Worm (Caenorhabditis elegans) whole organism, L4 larva: ENCODE measurements around the gene M153.3.

Source experiments
- F10B5.3 ChIP-seq: sonication (generic microtip); optimal IDR thresholded peaks from 2 replicates; lab custom pipeline; 2016; ENCODE audit warnings: mild to moderate bottlenecking, missing genetic modification characterization, missing compliant biosample characterization
- R02D3.7 ChIP-seq: fragments of 150-350 bp; sonication (generic microtip); optimal IDR thresholded peaks from 3 replicates; lab custom pipeline; 2014; ENCODE audit warnings: missing biosample characterization, missing genetic modification characterization
- T26A8.4 ChIP-seq: fragments of 200-800 bp; sonication (Bioruptor generic); IDR thresholded peaks from 2 replicates; pipeline ENCODE4 v1.3.6; 2022; ENCODE audit warnings: missing genetic modification characterization, missing compliant biosample characterization
- Y5F2A.4 ChIP-seq: fragments of 200-800 bp; sonication (Bioruptor generic); optimal IDR thresholded peaks from 2 replicates; lab custom pipeline; 2018; ENCODE audit warnings: mild to moderate bottlenecking, missing genetic modification characterization, missing compliant biosample characterization
- aha-1 ChIP-seq: fragments of 150-350 bp; peaks from one replicate; lab custom pipeline; 2014; ENCODE audit warnings: missing biosample characterization, missing genetic modification characterization
- attf-4 ChIP-seq: sonication (generic microtip); optimal IDR thresholded peaks from 3 replicates; lab custom pipeline; 2017; ENCODE audit warnings: missing biosample characterization, missing genetic modification characterization
- ceh-20 ChIP-seq: fragments of 200-800 bp; sonication (Bioruptor generic); IDR thresholded peaks from 2 replicates; pipeline ENCODE4 v1.3.6; 2022; ENCODE audit warnings: missing genetic modification reagents, missing genetic modification characterization, missing compliant biosample characterization
- ceh-44 ChIP-seq: fragments of 200-800 bp; sonication (Bioruptor generic); IDR thresholded peaks from 2 replicates; pipeline ENCODE4 v1.3.6; 2022; ENCODE audit warnings: missing genetic modification reagents, missing genetic modification characterization, missing compliant biosample characterization
- ceh-62 ChIP-seq: sonication (generic microtip); optimal IDR thresholded peaks from 2 replicates; lab custom pipeline; 2017; ENCODE audit warnings: missing biosample characterization, missing genetic modification characterization
- ceh-82 ChIP-seq: sonication (generic microtip); optimal IDR thresholded peaks from 2 replicates; lab custom pipeline; 2017; ENCODE audit warnings: missing biosample characterization, missing genetic modification characterization
- dve-1 ChIP-seq: sonication (generic microtip); optimal IDR thresholded peaks from 2 replicates; lab custom pipeline; 2017; ENCODE audit warnings: antibody characterized with exemption, mild to moderate bottlenecking, missing genetic modification characterization, missing compliant biosample characterization; ENCODE audit not compliant: insufficient read depth
- fkh-10 ChIP-seq: fragments of 150-350 bp; optimal IDR thresholded peaks from 2 replicates; lab custom pipeline; 2014; ENCODE audit warnings: missing biosample characterization, missing genetic modification reagents, missing genetic modification characterization
- hlh-11 ChIP-seq: fragments of 200-800 bp; sonication (Bioruptor generic); optimal IDR thresholded peaks from 2 replicates; lab custom pipeline; 2018; ENCODE audit warnings: mild to moderate bottlenecking, missing genetic modification characterization, missing compliant biosample characterization
- jun-1 ChIP-seq: fragments of 150-350 bp; optimal IDR thresholded peaks from 2 replicates; lab custom pipeline; 2014; ENCODE audit warnings: missing biosample characterization, missing genetic modification reagents, missing genetic modification characterization
- lin-1 ChIP-seq: fragments of 200-800 bp; sonication (Bioruptor generic); IDR thresholded peaks from 2 replicates; pipeline ENCODE4 v1.3.6; 2022; ENCODE audit warnings: missing genetic modification reagents, missing genetic modification characterization, missing compliant biosample characterization
- nhr-10 ChIP-seq: fragments of 150-350 bp; optimal IDR thresholded peaks from 2 replicates; lab custom pipeline; 2014; ENCODE audit warnings: missing biosample characterization, missing genetic modification characterization
- nhr-11 ChIP-seq: fragments of 150-350 bp; optimal IDR thresholded peaks from 2 replicates; lab custom pipeline; 2014; ENCODE audit warnings: missing biosample characterization, missing genetic modification characterization
- nhr-41 ChIP-seq: fragments of 200-800 bp; sonication (Bioruptor generic); IDR thresholded peaks from 2 replicates; pipeline ENCODE4 v1.3.6; 2022; ENCODE audit warnings: missing genetic modification reagents, missing genetic modification characterization, missing compliant biosample characterization
- nhr-48 ChIP-seq: sonication (generic microtip); optimal IDR thresholded peaks from 2 replicates; lab custom pipeline; 2016; ENCODE audit warnings: mild to moderate bottlenecking, missing genetic modification characterization, missing compliant biosample characterization
- php-3 ChIP-seq: fragments of 200-800 bp; sonication (Bioruptor generic); IDR thresholded peaks from 2 replicates; pipeline ENCODE4 v1.3.6; 2022; ENCODE audit warnings: missing genetic modification reagents, missing genetic modification characterization, missing compliant biosample characterization
- saeg-2 ChIP-seq: fragments of 200-800 bp; sonication (Bioruptor generic); IDR thresholded peaks from 2 replicates; pipeline ENCODE4 v1.3.6; 2022; ENCODE audit warnings: missing genetic modification reagents, missing genetic modification characterization, missing compliant biosample characterization
- sdz-12 ChIP-seq: fragments of 200-800 bp; sonication (Bioruptor generic); optimal IDR thresholded peaks from 2 replicates; lab custom pipeline; 2018; ENCODE audit warnings: mild to moderate bottlenecking, missing genetic modification characterization, missing compliant biosample characterization
- snpc-1.2 ChIP-seq: fragments of 200-800 bp; sonication (Bioruptor generic); IDR thresholded peaks from 2 replicates; pipeline ENCODE4 v1.3.6; 2022; ENCODE audit warnings: missing genetic modification reagents, missing genetic modification characterization, missing compliant biosample characterization
- tag-97 ChIP-seq: fragments of 200-800 bp; sonication (Bioruptor generic); IDR thresholded peaks from 2 replicates; pipeline ENCODE4 v1.3.6; 2022; ENCODE audit warnings: missing genetic modification characterization, missing compliant biosample characterization
- tra-1 ChIP-seq: fragments of 200-800 bp; sonication (Bioruptor generic); IDR thresholded peaks from 2 replicates; pipeline ENCODE4 v1.3.6; 2022; ENCODE audit warnings: missing genetic modification reagents, missing genetic modification characterization, missing compliant biosample characterization
- unc-62 ChIP-seq, 3 experiments: fragments of 150-350 bp in 1 of 3; sonication (generic microtip); optimal IDR thresholded peaks in 2 of 3; peaks in 1 of 3; 1 replicate in 1 of 3; 2 replicates in 2 of 3; lab custom pipeline; 2014 to 2017; ENCODE audit warnings: missing biosample characterization in 3 of 3, missing genetic modification characterization in 3 of 3, missing genetic modification reagents in 3 of 3, missing genotype in 1 of 3
- zip-2 ChIP-seq: fragments of 150-350 bp; optimal IDR thresholded peaks from 2 replicates; lab custom pipeline; 2014; ENCODE audit warnings: missing biosample characterization, missing genetic modification characterization
- ztf-11 ChIP-seq: fragments of 150-350 bp; optimal IDR thresholded peaks from 2 replicates; lab custom pipeline; 2014; ENCODE audit warnings: missing biosample characterization, missing genetic modification characterization
- ztf-7 ChIP-seq: fragments of 150-350 bp; optimal IDR thresholded peaks from 2 replicates; lab custom pipeline; 2014; ENCODE audit warnings: missing biosample characterization, missing genetic modification characterization

The M153.3 gene

DNA sequence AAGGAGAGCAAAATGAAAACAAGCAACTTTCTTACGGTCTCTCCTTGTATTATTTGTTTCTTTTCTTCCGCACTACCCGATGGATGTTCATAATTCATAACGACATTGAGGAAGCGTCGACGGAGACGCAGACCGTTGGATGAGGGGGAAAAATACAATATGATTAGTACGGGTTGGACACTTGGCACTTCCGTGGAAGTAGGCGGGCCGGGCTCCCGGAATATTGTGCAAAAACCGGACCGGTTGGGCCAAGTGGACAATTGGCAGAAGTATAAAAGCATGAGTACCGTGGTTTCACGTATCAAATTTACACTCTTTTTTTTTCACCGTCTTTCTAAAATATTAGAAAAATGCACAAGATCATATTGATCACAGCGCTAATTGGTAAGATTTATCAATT is at the start of gene M153.3:
Gene M153.3 (plus strand): TSS at position 301 of the 400 bp plus-strand sequence.
- no peak for TF ChIP-seq snpc-1.2 (GFP tag; lab: Robert Waterston, UW)
- TF ChIP-seq nhr-11 (tag; lab: Kevin White, UChicago): no peak
- TF ChIP-seq ceh-82 (tag; lab: Kevin White, UChicago): no peak
- no peak for TF ChIP-seq Y5F2A.4
- no peak for TF ChIP-seq lin-1 (GFP tag; lab: Robert Waterston, UW)
- TF ChIP-seq T26A8.4 (GFP tag; lab: Robert Waterston, UW): no peak
- TF ChIP-seq R02D3.7 (tag; lab: Kevin White, UChicago): no peak
- TF ChIP-seq tra-1: no peak
- TF ChIP-seq jun-1 (tag; lab: Kevin White, UChicago): no peak
- no peak for TF ChIP-seq ztf-7 (tag; lab: Kevin White, UChicago)
- no peak for TF ChIP-seq dve-1 (tag; lab: Kevin White, UChicago)
- no peak for TF ChIP-seq ceh-62
- no peak for TF ChIP-seq ztf-11 (tag; lab: Kevin White, UChicago)
- no peak for TF ChIP-seq ceh-20 (GFP tag; lab: Robert Waterston, UW)
- TF ChIP-seq nhr-10 (tag; lab: Kevin White, UChicago): no peak

DNA sequence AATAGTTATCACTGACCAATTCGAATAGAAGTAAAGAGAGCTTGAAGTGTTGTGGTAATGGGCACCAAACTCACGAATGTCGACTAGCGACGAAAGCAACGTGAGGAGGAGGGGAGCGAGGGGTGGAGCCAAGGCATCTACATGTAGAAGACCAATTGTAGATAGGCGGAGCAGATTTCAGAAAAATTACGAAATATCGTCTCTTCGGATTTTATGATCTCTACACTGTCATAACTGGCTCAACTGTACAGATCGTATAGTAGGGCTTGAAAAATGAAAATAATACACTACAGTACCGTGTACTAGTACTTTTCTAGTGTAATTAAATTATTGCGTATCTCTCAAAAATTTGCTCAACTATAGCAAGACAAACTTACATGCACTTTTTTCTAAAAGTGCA is 49.6 kb upstream of the M153.3 start, which contains the start of gene W03G11.4:
Gene W03G11.4 (minus strand): TSS at position 101 of the 400 bp plus-strand sequence.
- TF ChIP-seq unc-62 (GFP tag; optimal IDR thresholded peaks at IDR 0.05 in 1 of 2; lab: Kevin White, UChicago) (peak in 1 of 2 experiments; percentile 83), unc-62 (tag; optimal IDR thresholded peaks at IDR 0.05; lab: Kevin White, UChicago) (no peak), sdz-12 (GFP tag; lab: Kevin White, UChicago) (no peak), zip-2 (no peak), F10B5.3 (no peak)

DNA sequence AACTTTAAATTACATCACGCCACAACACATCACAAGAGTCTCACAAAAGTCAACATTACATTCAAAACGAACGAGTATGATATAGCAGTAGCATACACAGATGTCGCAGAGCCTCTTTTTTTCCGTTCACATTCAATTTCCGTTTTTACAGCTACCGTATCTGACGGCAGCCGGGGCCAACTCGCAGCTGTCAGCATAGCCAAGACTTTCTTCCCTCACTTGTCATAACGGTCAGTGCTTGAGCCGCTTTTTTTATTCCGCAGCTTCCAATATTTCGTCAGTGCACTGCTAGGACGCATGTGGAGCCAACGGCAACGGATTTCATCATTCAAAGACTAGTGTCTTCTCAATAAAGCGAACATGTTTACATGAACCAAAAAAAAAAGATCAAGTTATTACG is 48.7 kb upstream of the M153.3 start:
- TF ChIP-seq unc-62 (GFP tag; optimal IDR thresholded peaks at IDR 0.05 in 1 of 2; lab: Kevin White, UChicago) (peak in 1 of 2 experiments; percentile 93), unc-62 (tag; optimal IDR thresholded peaks at IDR 0.05; lab: Kevin White, UChicago) (no peak), tag-97 (GFP tag; lab: Robert Waterston, UW) (no peak)

DNA sequence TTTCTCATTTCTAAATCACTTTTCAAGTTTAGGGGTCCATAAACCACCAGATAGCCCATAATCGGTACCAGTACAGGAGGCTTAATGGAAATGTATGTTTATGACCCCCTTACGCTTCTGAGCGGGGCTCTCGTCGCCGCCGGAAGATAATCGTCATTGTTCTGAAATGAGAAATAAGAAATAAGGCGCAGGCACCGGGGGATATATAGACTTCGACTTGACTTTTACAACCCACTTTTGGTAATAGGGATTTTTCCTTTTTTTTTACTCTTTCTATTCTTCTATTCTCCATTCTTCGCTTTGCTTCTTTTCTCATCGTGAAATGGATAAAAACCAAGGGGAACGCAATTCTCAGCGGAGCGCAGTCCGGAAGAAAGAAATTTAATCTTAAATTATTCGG is 47.5 kb upstream of the M153.3 start:
- TF ChIP-seq unc-62 (GFP tag; optimal IDR thresholded peaks at IDR 0.05 in 1 of 2; lab: Kevin White, UChicago) (peak in 1 of 2 experiments; percentile 94), unc-62 (tag; optimal IDR thresholded peaks at IDR 0.05; lab: Kevin White, UChicago) (no peak), F10B5.3 (no peak)

DNA sequence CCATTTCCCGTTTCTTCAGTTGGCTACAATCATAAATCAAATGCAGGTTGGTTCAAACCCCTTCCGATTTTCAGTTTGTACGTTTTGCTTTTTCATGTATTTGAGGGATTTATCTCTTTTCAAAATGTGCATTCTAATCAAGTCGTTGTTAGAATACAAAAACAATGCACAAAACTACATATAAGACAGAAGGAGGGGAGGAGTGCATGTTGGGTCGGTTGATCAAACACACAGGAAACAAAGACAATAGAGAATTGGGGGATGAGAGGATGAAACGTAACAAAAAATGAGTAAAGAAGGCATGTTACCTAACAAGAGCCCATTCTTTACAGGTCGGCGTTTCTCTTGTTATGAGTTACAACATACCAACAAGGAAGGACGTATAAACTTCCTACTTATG is 44.7 kb upstream of the M153.3 start:
- TF ChIP-seq unc-62 (GFP tag; optimal IDR thresholded peaks at IDR 0.05 in 1 of 2; lab: Kevin White, UChicago) (peak in 1 of 2 experiments; percentile 15), unc-62 (tag; optimal IDR thresholded peaks at IDR 0.05; lab: Kevin White, UChicago) (no peak), nhr-41 (GFP tag; lab: Robert Waterston, UW) (no peak), aha-1 (tag; lab: Kevin White, UChicago) (peak; percentile 90), ceh-20 (GFP tag; lab: Robert Waterston, UW) (no peak)

DNA sequence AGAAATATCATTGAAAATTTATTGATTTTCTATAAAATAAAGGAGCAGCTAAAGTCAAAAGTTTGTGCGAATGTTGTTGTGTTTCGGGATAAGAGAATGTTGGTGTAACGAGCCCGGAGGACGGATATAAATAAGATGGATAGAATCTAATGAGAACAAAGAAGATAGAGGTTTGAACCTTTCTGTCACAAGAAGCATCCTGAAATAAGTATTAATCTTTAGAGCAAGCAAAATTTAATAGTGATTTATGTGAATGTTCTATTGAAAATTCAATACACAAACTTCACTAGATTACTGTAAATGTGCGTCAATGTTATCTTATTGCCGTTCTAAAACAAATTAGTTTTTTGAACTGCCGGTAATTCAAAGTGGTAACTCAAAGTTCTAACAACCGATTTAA is 39.0 kb upstream of the M153.3 start, which contains the start of gene W03G11.3:
Gene W03G11.3 (minus strand): TSS at position 101 of the 400 bp plus-strand sequence.
- TF ChIP-seq php-3: no peak
- peak; percentile 49 for TF ChIP-seq aha-1 (tag; lab: Kevin White, UChicago)
- TF ChIP-seq ceh-82 (tag; lab: Kevin White, UChicago): no peak
- no peak for TF ChIP-seq saeg-2 (GFP tag; lab: Robert Waterston, UW)

DNA sequence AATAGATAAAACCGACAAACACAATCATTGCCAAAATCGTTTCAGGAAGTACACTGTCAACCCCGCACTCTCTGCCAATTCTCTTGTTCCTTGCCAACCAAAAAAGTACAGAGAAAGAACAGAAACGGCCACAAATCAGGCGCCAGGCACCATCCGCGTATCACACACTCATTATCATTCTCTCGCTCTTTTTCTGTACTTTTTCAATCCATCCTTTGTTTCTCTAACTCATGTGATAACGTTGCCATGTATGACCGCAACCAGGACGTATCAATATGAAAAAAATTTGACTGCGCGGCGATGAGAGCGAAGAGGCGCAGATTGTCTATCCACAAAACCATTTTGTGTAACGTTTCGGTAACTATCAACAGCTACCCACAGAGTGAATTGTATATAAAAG is 38.0 kb upstream of the M153.3 start, which contains the start of gene col-181:
Gene col-181 (plus strand): TSS at position 301 of the 400 bp plus-strand sequence.
- TF ChIP-seq nhr-48 (tag; lab: Kevin White, UChicago): peak; percentile 21
- no peak for TF ChIP-seq dve-1 (tag; lab: Kevin White, UChicago)
- TF ChIP-seq fkh-10 (GFP tag; lab: Kevin White, UChicago): no peak
- TF ChIP-seq nhr-41 (GFP tag; lab: Robert Waterston, UW): no peak
- no peak for TF ChIP-seq ceh-44 (GFP tag; lab: Robert Waterston, UW)
- no peak for TF ChIP-seq attf-4 (tag; lab: Kevin White, UChicago)
- TF ChIP-seq aha-1 (tag; lab: Kevin White, UChicago): peak; percentile 89
- no peak for TF ChIP-seq ceh-82 (tag; lab: Kevin White, UChicago)
- peak; percentile 61 for TF ChIP-seq hlh-11 (tag; lab: Kevin White, UChicago)
